Fruit fly (Drosophila melanogaster): ENCODE measurements around the gene CG34244.

CG34244 gene

DNA sequence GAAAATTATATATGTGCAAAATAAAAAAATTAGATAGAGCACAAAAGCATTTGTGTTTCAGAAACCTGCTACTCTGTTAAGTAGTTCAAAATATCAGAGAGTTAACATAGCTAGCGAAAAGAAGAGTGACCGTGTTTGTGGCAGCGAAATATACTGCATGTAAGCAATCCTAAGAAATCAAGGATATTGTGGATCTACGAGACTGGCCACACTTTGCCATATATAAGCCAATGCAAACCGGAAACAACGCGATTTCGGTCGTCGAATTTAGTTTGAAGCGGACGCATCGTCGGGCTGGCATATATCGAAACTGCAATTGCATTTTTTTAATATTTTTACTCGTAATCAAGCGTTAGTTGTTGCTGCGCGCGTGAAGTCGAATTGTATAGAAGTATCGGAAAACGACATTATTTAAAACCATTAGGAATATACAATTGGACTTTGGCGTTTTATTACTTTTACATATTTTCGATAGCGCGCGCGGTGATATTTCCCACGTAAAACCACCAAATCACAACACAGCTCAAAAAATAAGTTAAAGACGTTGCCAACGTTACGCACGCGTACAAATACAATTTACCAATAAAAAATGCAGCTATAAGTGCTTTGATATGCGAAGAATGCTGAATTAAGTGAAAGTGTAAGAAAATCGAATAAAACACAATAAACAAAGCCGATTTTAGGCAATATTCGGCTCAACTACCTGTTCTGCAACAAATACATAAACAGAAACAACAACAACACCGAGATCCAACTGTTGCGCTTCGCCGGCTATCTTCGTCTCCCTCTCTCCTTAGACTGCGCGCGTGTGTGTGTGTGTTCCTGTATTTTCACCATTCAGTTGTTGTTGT lies 44.9 kb downstream of the CG34244 start, which contains the start of gene nuf (continued):
- TF ChIP-seq Gug (GFP tag; IDR thresholded peaks at IDR 0.05) (no peak), esn (GFP tag; optimal IDR thresholded peaks at IDR 0.05) (peak; percentile 44), topi (GFP tag; optimal IDR thresholded peaks at IDR 0.05) (peak; percentile 57), CG1621 (tag; optimal IDR thresholded peaks at IDR 0.05) (no peak), CG34406 (GFP tag; optimal IDR thresholded peaks at IDR 0.05) (no peak), CG6854 (GFP tag; optimal IDR thresholded peaks at IDR 0.05) (peak; percentile 89), Ets96B (tag; optimal IDR thresholded peaks at IDR 0.05) (no peak), fd59A (GFP tag; optimal IDR thresholded peaks at IDR 0.05) (no peak), CG11762 (GFP tag; optimal IDR thresholded peaks at IDR 0.05; ENCODE audit: insufficient read depth) (peak; percentile 0), Hr38 (GFP tag; optimal IDR thresholded peaks at IDR 0.05) (no peak), Sox102F (GFP tag; optimal IDR thresholded peaks at IDR 0.05) (peak; percentile 30), fkh (GFP tag; optimal IDR thresholded peaks at IDR 0.05) (no peak)

DNA sequence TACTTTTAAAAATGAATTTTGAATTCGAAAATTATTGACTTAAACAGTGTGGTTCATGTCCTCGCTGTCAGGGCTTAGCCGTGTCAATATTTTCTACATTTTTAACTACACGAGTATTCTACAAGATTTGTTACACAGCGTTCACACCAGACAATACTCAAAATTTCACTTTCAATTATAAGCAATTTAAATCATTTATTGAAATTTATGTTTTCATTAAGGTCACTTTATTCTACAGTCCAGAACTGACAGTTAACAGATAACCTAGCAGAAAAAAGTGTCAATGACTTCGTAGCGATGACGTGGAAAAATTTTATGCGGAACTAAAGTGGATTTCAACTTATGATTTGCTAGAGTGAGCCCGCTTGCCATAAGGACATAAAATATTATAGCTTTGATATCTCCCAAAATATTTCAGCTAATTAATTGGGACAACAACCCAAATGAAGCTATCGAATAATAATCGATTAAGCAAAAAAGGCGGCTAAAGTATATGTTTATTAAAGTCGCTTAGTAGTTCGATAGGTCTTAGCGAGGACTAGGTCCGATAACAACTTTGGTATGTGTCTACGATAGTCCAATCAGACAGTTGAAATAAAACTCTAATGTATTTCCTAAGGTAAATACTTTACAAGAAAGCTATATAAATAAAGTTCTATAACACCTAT lies 45.6 kb downstream of the CG34244 start:
- no peak for TF ChIP-seq Sox102F (GFP tag; optimal IDR thresholded peaks at IDR 0.05)
- TF ChIP-seq CG6163 (GFP tag; IDR thresholded peaks at IDR 0.05), result peak; percentile 86
- peak; percentile 81 for TF ChIP-seq eg (GFP tag; IDR thresholded peaks at IDR 0.05)
- no peak for TF ChIP-seq Hr38 (GFP tag; optimal IDR thresholded peaks at IDR 0.05)
- TF ChIP-seq dsx (GFP tag; optimal IDR thresholded peaks at IDR 0.05; ENCODE audit: poor library complexity, severe bottlenecking), result no peak
- TF ChIP-seq CG10631 (GFP tag; optimal IDR thresholded peaks at IDR 0.05), result no peak
- TF ChIP-seq acj6 (GFP tag; optimal IDR thresholded peaks at IDR 0.05), result no peak
- TF ChIP-seq fkh (GFP tag; optimal IDR thresholded peaks at IDR 0.05), result no peak
- peak; percentile 36 for TF ChIP-seq OdsH (GFP tag; optimal IDR thresholded peaks at IDR 0.05)
- TF ChIP-seq cyc (GFP tag; optimal IDR thresholded peaks at IDR 0.05), result peak; percentile 70
- TF ChIP-seq fd85E (GFP tag; optimal IDR thresholded peaks at IDR 0.05), result no peak
- TF ChIP-seq ss (GFP tag; optimal IDR thresholded peaks at IDR 0.05), result no peak
- TF ChIP-seq Eip93F (GFP tag; optimal IDR thresholded peaks at IDR 0.05), result no peak
- TF ChIP-seq Sox14 (GFP tag; optimal IDR thresholded peaks at IDR 0.05), result no peak
- peak; percentile 84 for TF ChIP-seq CG15336 (GFP tag; IDR thresholded peaks at IDR 0.05)
- no peak for TF ChIP-seq CG1621 (tag; optimal IDR thresholded peaks at IDR 0.05)
- no peak for TF ChIP-seq CG9139 (GFP tag; optimal IDR thresholded peaks at IDR 0.05)
- TF ChIP-seq CG6276 (GFP tag; optimal IDR thresholded peaks at IDR 0.05), result no peak
- peak; percentile 16 for TF ChIP-seq Met (GFP tag; optimal IDR thresholded peaks at IDR 0.05)
- peak; percentile 35 for TF ChIP-seq CG11762 (GFP tag; optimal IDR thresholded peaks at IDR 0.05; ENCODE audit: insufficient read depth)
- no peak for TF ChIP-seq dac (GFP tag; optimal IDR thresholded peaks at IDR 0.05)
- TF ChIP-seq Eip78C (GFP tag), result no peak
- TF ChIP-seq CG8119 (GFP tag; IDR thresholded peaks at IDR 0.05), result peak; percentile 79; the same call in 2 of the 3 replicates
- TF ChIP-seq fd59A (GFP tag; optimal IDR thresholded peaks at IDR 0.05), result no peak
- TF ChIP-seq topi (GFP tag; optimal IDR thresholded peaks at IDR 0.05), result no peak
- TF ChIP-seq Eip75B (GFP tag; optimal IDR thresholded peaks at IDR 0.05), result no peak
- TF ChIP-seq CG3032 (tag; optimal IDR thresholded peaks at IDR 0.05), result no peak
- no peak for TF ChIP-seq lz (GFP tag; optimal IDR thresholded peaks at IDR 0.05)
- TF ChIP-seq achi (GFP tag; optimal IDR thresholded peaks at IDR 0.05), result peak; percentile 11
- TF ChIP-seq CG6792 (GFP tag; optimal IDR thresholded peaks at IDR 0.05), result no peak
- peak; percentile 47 for TF ChIP-seq Hr39 (GFP tag; optimal IDR thresholded peaks at IDR 0.05)
- no peak for TF ChIP-seq CG34406 (GFP tag; optimal IDR thresholded peaks at IDR 0.05)
- TF ChIP-seq Hr4 (GFP tag; optimal IDR thresholded peaks at IDR 0.05), result no peak
- no peak for TF ChIP-seq salr (GFP tag; optimal IDR thresholded peaks at IDR 0.05)
- TF ChIP-seq Ets21C (GFP tag; optimal IDR thresholded peaks at IDR 0.05), result no peak
- no peak for TF ChIP-seq CG11294 (GFP tag; IDR thresholded peaks at IDR 0.05)
- TF ChIP-seq CG10669 (GFP tag; optimal IDR thresholded peaks at IDR 0.05), result peak; percentile 62
- no peak for TF ChIP-seq CG6854 (GFP tag; optimal IDR thresholded peaks at IDR 0.05)
- peak; percentile 54 for TF ChIP-seq pdm3 (GFP tag; optimal IDR thresholded peaks at IDR 0.05)
- peak; percentile 88 for TF ChIP-seq Blimp-1 (GFP tag; optimal IDR thresholded peaks at IDR 0.05)
- TF ChIP-seq CG8632 (GFP tag; optimal IDR thresholded peaks at IDR 0.05), result peak; percentile 10
- TF ChIP-seq CG4318 (GFP tag; optimal IDR thresholded peaks at IDR 0.05), result no peak
- TF ChIP-seq CG11902 (GFP tag; optimal IDR thresholded peaks at IDR 0.05), result no peak

All from whole organism, prepupa.